Fruit fly (Drosophila melanogaster): Measurements from ENCODE around the gene Tengl2.

Tengl2 gene

dm6 chr2L:2214004-2214403 lies 25.2 kb downstream of the Tengl2 start, which contains the start of the genes Uch and CG34174 (continued):
- TF ChIP-seq zen (tag; optimal IDR thresholded peaks at IDR 0.05) (peak; percentile 46), Chrac-16 (GFP tag; optimal IDR thresholded peaks at IDR 0.05) (peak; percentile 5), Fer1 (GFP tag; optimal IDR thresholded peaks at IDR 0.05) (peak; percentile 45), sens (GFP tag) (peak; percentile 81), Hsf (GFP tag; optimal IDR thresholded peaks at IDR 0.05) (peak; percentile 1), HmgZ (tag; optimal IDR thresholded peaks at IDR 0.05) (peak; percentile 65), tin (GFP tag; optimal IDR thresholded peaks at IDR 0.05) (peak; percentile 7), CG9215 (GFP tag; IDR thresholded peaks at IDR 0.05) (no peak), Doc3 (GFP tag; IDR thresholded peaks at IDR 0.05; ENCODE audit: partially characterized antibody) (peak; percentile 72), CG18262 (tag; optimal IDR thresholded peaks at IDR 0.05) (peak; percentile 28), cwo (GFP tag; optimal IDR thresholded peaks at IDR 0.05) (no peak), HLH3B (GFP tag; IDR thresholded peaks at IDR 0.05) (no peak), hbn (GFP tag; IDR thresholded peaks at IDR 0.05; ENCODE audit: partially characterized antibody) (peak; percentile 68), mld (GFP tag; IDR thresholded peaks at IDR 0.05; ENCODE audit: partially characterized antibody) (no peak), nerfin-1 (tag; optimal IDR thresholded peaks at IDR 0.05) (peak; percentile 24), zfh2 (GFP tag; optimal IDR thresholded peaks at IDR 0.05) (peak; percentile 1), CG1233 (GFP tag; optimal IDR thresholded peaks at IDR 0.05) (peak; percentile 9), Med (GFP tag) (peak; percentile 72), NfI (GFP tag; optimal IDR thresholded peaks at IDR 0.05) (peak; percentile 29), sug (tag; optimal IDR thresholded peaks at IDR 0.05) (peak; percentile 48), Atf6 (GFP tag; IDR thresholded peaks at IDR 0.05) (no peak), Hmr (GFP tag; optimal IDR thresholded peaks at IDR 0.05) (no peak), sna (GFP tag; IDR thresholded peaks at IDR 0.05; ENCODE audit: partially characterized antibody) (peak; percentile 79), CG34224 (GFP tag; IDR thresholded peaks at IDR 0.05; ENCODE audit: partially characterized antibody) (peak; percentile 68; the same call in 2 of the 3 replicates), CG12299 (tag; optimal IDR thresholded peaks at IDR 0.05) (peak; percentile 22), caup (GFP tag; optimal IDR thresholded peaks at IDR 0.05; ENCODE audit: severe bottlenecking) (peak; percentile 1), Atf-2 (GFP tag; optimal IDR thresholded peaks at IDR 0.05) (no peak), ato (GFP tag; IDR thresholded peaks at IDR 0.05; ENCODE audit: partially characterized antibody) (0 out of 2 replicates have a peak, but pooled peaks have one; percentile 39), MBD-R2 (GFP tag; IDR thresholded peaks at IDR 0.05) (peak; percentile 86), kni (GFP tag; optimal IDR thresholded peaks at IDR 0.05) (peak; percentile 18), vnd (GFP tag; IDR thresholded peaks at IDR 0.05; ENCODE audit: partially characterized antibody) (peak; percentile 64), odd (GFP tag; optimal IDR thresholded peaks at IDR 0.05) (no peak), Opbp (GFP tag; IDR thresholded peaks at IDR 0.05; ENCODE audit: partially characterized antibody) (0 out of 3 replicates have a peak, but pooled peaks have one; percentile 17), CG15073 (GFP tag; optimal IDR thresholded peaks at IDR 0.05) (no peak), Blimp-1 (GFP tag; optimal IDR thresholded peaks at IDR 0.05) (no peak), HLH54F (GFP tag; optimal IDR thresholded peaks at IDR 0.05) (no peak), row (GFP tag; IDR thresholded peaks at IDR 0.05) (0 out of 3 replicates have a peak, but pooled peaks have one; percentile 14), BtbVII (GFP tag; optimal IDR thresholded peaks at IDR 0.05) (peak; percentile 15), pnt (GFP tag; optimal IDR thresholded peaks at IDR 0.05) (no peak), CG12219 (GFP tag; optimal IDR thresholded peaks at IDR 0.05) (no peak), CG4617 (GFP tag; optimal IDR thresholded peaks at IDR 0.05; ENCODE audit: borderline replicate concordance) (peak; percentile 42), trem (tag; optimal IDR thresholded peaks at IDR 0.05) (peak; percentile 59), z (GFP tag; IDR thresholded peaks at IDR 0.05) (no peak), gro (GFP tag; optimal IDR thresholded peaks at IDR 0.05) (peak; percentile 9), BEAF-32 (GFP tag; optimal IDR thresholded peaks at IDR 0.05) (peak; percentile 79), CG13296 (GFP tag; optimal IDR thresholded peaks at IDR 0.05) (no peak), CG9609 (GFP tag; optimal IDR thresholded peaks at IDR 0.05) (no peak), E2f2 (GFP tag; IDR thresholded peaks at IDR 0.05) (peak; percentile 18; the same call in 1 of the 2 replicates)
